Worm (Caenorhabditis elegans) whole organism, L3 larva: Measurements from ENCODE around the gene K07F5.16.

Experiments
- R02D3.7 ChIP-seq: fragments of 150-350 bp; optimal IDR thresholded peaks from 2 replicates; lab custom pipeline; 2014; ENCODE audit warnings: missing biosample characterization, missing genetic modification characterization
- fkh-10 ChIP-seq: sonication (generic microtip); optimal IDR thresholded peaks from 2 replicates; lab custom pipeline; 2017; ENCODE audit warnings: missing biosample characterization, missing genetic modification reagents, missing genetic modification characterization
- lin-39 ChIP-seq: fragments of 150-350 bp; optimal IDR thresholded peaks from 2 replicates; lab custom pipeline; 2018; ENCODE audit warnings: missing biosample characterization, missing genetic modification reagents, missing genetic modification characterization
- mml-1 ChIP-seq: fragments of 150-350 bp; sonication (generic microtip); optimal IDR thresholded peaks from 3 replicates; lab custom pipeline; 2014; ENCODE audit warnings: missing biosample characterization, missing genetic modification characterization
- nhr-12 ChIP-seq: fragments of 150-350 bp; optimal IDR thresholded peaks from 2 replicates; lab custom pipeline; 2014; ENCODE audit warnings: missing biosample characterization, missing genetic modification characterization
- nhr-28 ChIP-seq: fragments of 150-350 bp; optimal IDR thresholded peaks from 2 replicates; lab custom pipeline; 2014; ENCODE audit warnings: missing biosample characterization, missing genetic modification characterization
- pha-4 ChIP-seq: fragments of 150-350 bp; optimal IDR thresholded peaks from 2 replicates; lab custom pipeline; 2014; ENCODE audit warnings: missing biosample characterization, missing genetic modification reagents, missing genetic modification characterization
- sea-2 ChIP-seq: fragments of 150-350 bp; sonication (generic microtip); optimal IDR thresholded peaks from 4 replicates; lab custom pipeline; 2014; ENCODE audit warnings: missing biosample characterization, missing genetic modification reagents, missing genetic modification characterization

DNA sequence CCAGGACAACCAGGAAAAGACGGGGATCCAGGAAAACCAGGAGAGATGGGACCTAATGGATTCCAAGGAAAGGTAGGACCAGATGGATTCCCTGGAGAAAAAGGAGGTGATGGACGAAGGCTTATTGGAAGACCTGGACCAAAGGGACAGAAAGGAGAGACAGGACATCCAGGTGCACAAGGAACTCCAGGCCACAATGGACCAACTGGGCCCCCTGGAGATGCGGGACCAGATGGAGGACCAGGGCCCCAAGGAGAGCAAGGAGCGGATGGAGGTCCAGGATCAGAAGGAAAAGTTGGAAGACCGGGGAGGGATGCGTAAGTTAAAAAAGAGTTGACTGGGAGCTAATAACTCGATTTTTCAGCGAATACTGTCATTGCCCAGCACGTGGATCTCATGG, 41.3 kb upstream of the K07F5.16 start:
- no peak for TF ChIP-seq pha-4 (tag; lab: Kevin White, UChicago)
- no peak for TF ChIP-seq nhr-12
- no peak for TF ChIP-seq sea-2 (GFP tag; lab: Kevin White, UChicago)
- TF ChIP-seq nhr-28 (tag; lab: Kevin White, UChicago) = no peak
- TF ChIP-seq fkh-10 (GFP tag; lab: Kevin White, UChicago) = no peak
- TF ChIP-seq lin-39 (tag; lab: Kevin White, UChicago) = no peak
- no peak for TF ChIP-seq R02D3.7 (tag; lab: Kevin White, UChicago)
- no peak for TF ChIP-seq mml-1
